Worm (Caenorhabditis elegans) whole organism, L2 larva: Measurements from ENCODE around the gene cyp-35A5.
A peak's percentile ranks its signal among the peaks of the same experiment; 100 is the strongest.

Source experiments
- blmp-1 ChIP-seq: sonication (generic microtip); optimal IDR thresholded peaks from 2 replicates; lab custom pipeline; 2017; ENCODE audit warnings: missing genetic modification characterization, mild to moderate bottlenecking, missing compliant biosample characterization, antibody characterized with exemption, moderate library complexity; ENCODE audit not compliant: insufficient read depth
- ceh-82 ChIP-seq: fragments of 150-350 bp; optimal IDR thresholded peaks from 2 replicates; lab custom pipeline; 2014; ENCODE audit warnings: missing biosample characterization, missing genetic modification characterization
- dmd-4 ChIP-seq: sonication (generic microtip); optimal IDR thresholded peaks from 2 replicates; lab custom pipeline; 2017; ENCODE audit warnings: missing biosample characterization, missing genetic modification characterization
- lin-11 ChIP-seq: fragments of 150-350 bp; sonication (generic microtip); optimal IDR thresholded peaks from 2 replicates; lab custom pipeline; 2014; ENCODE audit warnings: missing biosample characterization, missing genetic modification characterization, inconsistent platforms, mixed read lengths
- nhr-25 ChIP-seq: fragments of 150-350 bp; sonication (generic microtip); optimal IDR thresholded peaks from 3 replicates; lab custom pipeline; 2014; ENCODE audit warnings: missing biosample characterization, missing genetic modification characterization
- sma-9 ChIP-seq, 2 experiments: fragments of 150-350 bp in 1 of 2; sonication (generic microtip) in 1 of 2; optimal IDR thresholded peaks; 2 replicates each; lab custom pipeline; 2014 to 2016; ENCODE audit warnings: missing genetic modification characterization in 2 of 2, mild to moderate bottlenecking in 1 of 2, missing biosample characterization in 1 of 2, missing compliant biosample characterization in 1 of 2, missing genetic modification reagents in 1 of 2, moderate library complexity in 1 of 2

Gene cyp-35A5

DNA sequence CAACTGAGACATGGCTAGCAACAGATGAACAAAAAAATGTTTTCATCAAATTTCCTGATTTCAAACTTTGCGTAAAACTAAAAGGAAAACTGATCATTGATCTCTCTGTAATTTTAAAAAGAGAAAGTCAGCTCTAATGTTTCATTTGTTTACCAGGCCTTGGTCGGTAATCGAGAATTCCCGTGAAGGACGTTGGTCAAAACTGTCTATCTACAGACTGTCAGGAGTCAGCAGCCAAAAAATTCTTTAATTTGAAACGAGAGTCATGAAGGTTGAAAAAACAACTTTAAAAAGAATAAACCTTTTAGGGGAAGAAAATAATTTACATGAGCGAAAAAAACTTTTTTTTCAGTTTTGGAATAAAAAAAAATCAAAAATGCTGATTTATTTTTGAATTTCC, 49.0 kb downstream of the cyp-35A5 start:
- TF ChIP-seq ceh-82 (no peak), dmd-4 (tag; lab: Kevin White, UChicago) (no peak), nhr-25 (tag; lab: Kevin White, UChicago) (peak; percentile 42), sma-9 (GFP tag; optimal IDR thresholded peaks at IDR 0.05; lab: Kevin White, UChicago) (peak; percentile 72), sma-9 (tag; optimal IDR thresholded peaks at IDR 0.05; lab: Kevin White, UChicago) (no peak), blmp-1 (tag; lab: Kevin White, UChicago) (peak; percentile 54)

DNA sequence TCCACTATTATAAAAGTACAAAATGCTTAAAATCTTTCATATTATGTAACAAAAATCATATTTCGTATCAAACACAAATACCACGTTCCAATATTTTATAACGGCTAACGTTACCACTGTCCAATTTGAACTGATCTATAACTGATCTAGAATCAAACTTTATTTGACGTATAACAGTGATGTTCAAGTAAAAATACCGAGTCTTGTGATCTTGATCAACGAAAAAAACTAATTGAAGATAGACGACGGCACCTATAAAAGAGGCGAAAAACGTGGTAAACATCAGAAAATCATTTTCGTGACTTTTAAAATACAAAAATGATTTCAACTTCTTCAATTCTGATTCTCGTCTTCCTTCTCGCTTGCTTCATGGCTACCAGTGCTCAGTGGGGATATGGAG, 51.5 kb downstream of the cyp-35A5 start, which contains the start of gene nlp-28:
Gene nlp-28 (plus strand): TSS at position 285 of the 400 bp plus-strand sequence.
- TF ChIP-seq sma-9 (GFP tag; optimal IDR thresholded peaks at IDR 0.05; lab: Kevin White, UChicago) (peak; percentile 5), sma-9 (tag; optimal IDR thresholded peaks at IDR 0.05; lab: Kevin White, UChicago) (no peak), lin-11 (tag; lab: Kevin White, UChicago) (no peak)
- TF ChIP-seq, all 48 proteins: peak for 1
